Fruit fly (Drosophila melanogaster): ENCODE results near the gene CG13078.

The CG13078 gene

DNA sequence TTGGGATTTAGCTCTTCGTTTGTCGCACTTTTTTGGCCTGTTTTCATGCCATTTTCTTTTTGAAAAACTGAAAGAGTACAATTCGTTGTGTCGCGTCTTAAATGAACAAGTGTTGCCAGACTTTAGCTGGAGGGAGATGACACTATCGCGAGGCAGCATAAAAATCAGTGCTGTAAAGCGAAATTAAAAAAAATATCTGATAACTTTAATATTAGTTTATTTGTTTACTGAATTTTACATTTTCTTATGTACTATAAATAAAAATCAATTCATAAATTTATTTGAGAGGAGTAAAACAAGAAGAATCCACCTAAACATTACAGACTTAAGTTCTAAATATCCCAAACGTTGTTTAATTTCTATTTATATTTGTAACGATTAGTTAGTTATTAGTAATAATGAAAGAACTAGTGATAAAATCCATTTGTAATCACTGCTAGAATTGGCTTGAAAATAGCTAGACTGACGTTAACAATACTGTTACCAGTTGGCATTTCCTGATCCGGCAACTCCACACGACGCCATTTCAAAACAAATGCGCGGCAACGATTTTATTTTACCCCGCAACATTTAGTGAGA is 13.5 kb downstream of the CG13078 start, which contains the start of the genes spi and msb1l (continued):
- TF ChIP-seq exex (tag; optimal IDR thresholded peaks at IDR 0.05) (no peak), CG11695 (GFP tag; IDR thresholded peaks at IDR 0.05) (no peak), crp (GFP tag; optimal IDR thresholded peaks at IDR 0.05) (peak in 1 of 2 experiments; percentile 12), otp (GFP tag; IDR thresholded peaks at IDR 0.05) (0 out of 3 replicates have a peak, but pooled peaks have one; percentile 5), ase (GFP tag; IDR thresholded peaks at IDR 0.05) (no peak), CG8944 (GFP tag; optimal IDR thresholded peaks at IDR 0.05) (no peak), Gsc (GFP tag; IDR thresholded peaks at IDR 0.05) (no peak), luna (GFP tag; optimal IDR thresholded peaks at IDR 0.05) (no peak), CG14014 (GFP tag; IDR thresholded peaks at IDR 0.05) (no peak), NC2α (GFP tag; optimal IDR thresholded peaks at IDR 0.05) (no peak), CG6175 (GFP tag; IDR thresholded peaks at IDR 0.05) (no peak), CG18599 (GFP tag; optimal IDR thresholded peaks at IDR 0.05) (no peak), CG10565 (GFP tag; optimal IDR thresholded peaks at IDR 0.05) (no peak), CG8765 (GFP tag; IDR thresholded peaks at IDR 0.05) (no peak), ap (GFP tag; IDR thresholded peaks at IDR 0.05) (no peak), Hr78 (GFP tag; optimal IDR thresholded peaks at IDR 0.05) (no peak), CG4328 (GFP tag; optimal IDR thresholded peaks at IDR 0.05) (no peak), CG10321 (GFP tag; IDR thresholded peaks at IDR 0.05) (no peak), Ptx1 (GFP tag; IDR thresholded peaks at IDR 0.05) (peak; percentile 74), Doc3 (GFP tag; IDR thresholded peaks at IDR 0.05; ENCODE audit: partially characterized antibody) (0 out of 3 replicates have a peak, but pooled peaks have one; percentile 24), ATbp (GFP tag; optimal IDR thresholded peaks at IDR 0.05) (no peak), chif (GFP tag; optimal IDR thresholded peaks at IDR 0.05) (peak in 1 of 2 experiments; percentile 17), Drgx (GFP tag; IDR thresholded peaks at IDR 0.05) (no peak), knrl (GFP tag; IDR thresholded peaks at IDR 0.05; ENCODE audit: partially characterized antibody) (peak; percentile 70), CG17359 (tag; optimal IDR thresholded peaks at IDR 0.05) (peak; percentile 7), lmd (GFP tag; IDR thresholded peaks at IDR 0.05) (peak; percentile 41; the same call in 1 of the 2 replicates), Ets97D (GFP tag; optimal IDR thresholded peaks at IDR 0.05) (peak; percentile 21), sug (tag; optimal IDR thresholded peaks at IDR 0.05) (peak; percentile 62), jumu (GFP tag; optimal IDR thresholded peaks at IDR 0.05) (no peak), CG17568 (GFP tag; optimal IDR thresholded peaks at IDR 0.05) (no peak), ttk (GFP tag; IDR thresholded peaks at IDR 0.05) (no peak), CG12391 (tag; optimal IDR thresholded peaks at IDR 0.05) (peak; percentile 81), corto (GFP tag; optimal IDR thresholded peaks at IDR 0.05) (no peak), bab2 (GFP tag; optimal IDR thresholded peaks at IDR 0.05) (peak; percentile 17), CHES-1-like (GFP tag; optimal IDR thresholded peaks at IDR 0.05) (no peak), CG1792 (GFP tag; optimal IDR thresholded peaks at IDR 0.05) (no peak), CG3838 (GFP tag; optimal IDR thresholded peaks at IDR 0.05) (no peak), zf30C (GFP tag; optimal IDR thresholded peaks at IDR 0.05) (no peak), CG10462 (GFP tag; optimal IDR thresholded peaks at IDR 0.05) (no peak), Hsf (GFP tag; optimal IDR thresholded peaks at IDR 0.05) (no peak), sc (optimal IDR thresholded peaks at IDR 0.05) (no peak), sc (GFP tag; optimal IDR thresholded peaks at IDR 0.05) (peak; percentile 27), amos (GFP tag; IDR thresholded peaks at IDR 0.05; ENCODE audit: partially characterized antibody) (peak; percentile 67), gsb-n (tag; optimal IDR thresholded peaks at IDR 0.05) (peak; percentile 32), C15 (GFP tag; IDR thresholded peaks at IDR 0.05) (no peak), schlank (tag; optimal IDR thresholded peaks at IDR 0.05) (no peak), Ada2b (GFP tag; IDR thresholded peaks at IDR 0.05) (no peak), Spps (tag; optimal IDR thresholded peaks at IDR 0.05) (no peak), HLH3B (GFP tag; IDR thresholded peaks at IDR 0.05) (no peak), dmrt11E (tag; optimal IDR thresholded peaks at IDR 0.05) (peak; percentile 63), psq (GFP tag; optimal IDR thresholded peaks at IDR 0.05) (no peak)
